Worm (Caenorhabditis elegans) whole organism, young adult: ENCODE data around the gene M88.3.

ENCODE experiments used
- dpl-1 ChIP-seq: fragments of 150-350 bp; optimal IDR thresholded peaks from 2 replicates; lab custom pipeline; 2014; ENCODE audit warnings: missing biosample characterization, missing genetic modification reagents, missing genetic modification characterization
- snpc-4 ChIP-seq, 5 experiments: fragments of 150-350 bp in 1 of 5; sonication (generic microtip) in 4 of 5; optimal IDR thresholded peaks; 2 replicates each; lab custom pipeline; 2014 to 2018; ENCODE audit warnings: missing genetic modification characterization in 5 of 5, missing biosample characterization in 3 of 5, antibody characterized with exemption in 2 of 5, mild to moderate bottlenecking in 2 of 5, missing compliant biosample characterization in 2 of 5, missing genotype in 2 of 5, moderate library complexity in 2 of 5, missing genetic modification reagents in 1 of 5

- TF ChIP-seq dpl-1 (GFP tag; lab: Kevin White, UChicago) (no peak), snpc-4 (GFP tag; optimal IDR thresholded peaks at IDR 0.05; lab: Kevin White, UChicago) (no peak), snpc-4 (tag; optimal IDR thresholded peaks at IDR 0.05; lab: Kevin White, UChicago) (peak in 1 of 4 experiments; percentile 20)
Observed at ce11 chrIII:4494541-4495010, 50.3 kb downstream of the M88.3 start.
